Worm (Caenorhabditis elegans): Measurements from ENCODE around the gene Y39A1A.22.

DNA sequence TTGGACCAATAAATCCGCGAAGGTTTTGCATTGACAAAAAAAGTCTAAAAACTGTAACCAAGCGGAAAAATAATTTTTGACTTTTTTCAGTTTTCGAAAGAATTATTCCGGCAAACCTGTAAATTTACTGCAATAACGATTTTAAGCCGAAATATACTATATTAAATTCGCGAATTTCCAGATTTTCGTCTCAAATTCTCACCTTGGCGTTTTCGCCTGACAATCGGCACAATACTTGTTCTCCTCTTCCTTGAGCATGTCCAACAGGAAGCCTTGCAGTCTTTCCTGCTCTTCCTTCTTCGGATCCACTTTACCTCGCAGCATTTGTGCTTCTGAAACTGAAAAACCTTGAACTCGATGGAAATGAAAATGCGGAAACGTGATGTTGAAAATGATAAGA lies 32.6 kb upstream of the Y39A1A.22 start, which contains the start of gene smap-1:
- TF ChIP-seq pag-3 (tag; optimal IDR thresholded peaks at IDR 0.05; ENCODE audit: borderline replicate concordance) (no peak), fax-1 (tag; optimal IDR thresholded peaks at IDR 0.05) (no peak), pha-4 (tag; optimal IDR thresholded peaks at IDR 0.05) (no peak), odd-2 (tag; optimal IDR thresholded peaks at IDR 0.05) (no peak), K09A11.1 (tag; optimal IDR thresholded peaks at IDR 0.05; ENCODE audit: insufficient read depth) (no peak), ceh-31 (tag; optimal IDR thresholded peaks at IDR 0.05) (no peak), tbx-2 (tag; optimal IDR thresholded peaks at IDR 0.05) (no peak), unc-42 (tag; optimal IDR thresholded peaks at IDR 0.05) (no peak)
